Worm (Caenorhabditis elegans) whole organism, young adult: ENCODE results near the gene T24A6.1.

Experiments used
- B0019.2 ChIP-seq: fragments of 200-800 bp; sonication (Bioruptor generic); conservative IDR thresholded peaks from 2 replicates; pipeline ENCODE4 v1.3.6; 2022; ENCODE audit warnings: missing genetic modification reagents, missing genetic modification characterization, missing compliant biosample characterization
- Y95B8A.8 ChIP-seq: fragments of 200-800 bp; sonication (Bioruptor generic); IDR thresholded peaks from 2 replicates; pipeline ENCODE4 v1.3.6; 2022; ENCODE audit warnings: missing genetic modification reagents, missing genetic modification characterization, missing compliant biosample characterization
- ama-1 ChIP-seq, 3 experiments: fragments of 150-350 bp in 1 of 3; sonication (generic microtip) in 2 of 3; optimal IDR thresholded peaks; 2 replicates each; lab custom pipeline; 2014 to 2018; ENCODE audit warnings: missing biosample characterization in 2 of 3, missing genetic modification characterization in 2 of 3, missing genetic modification reagents in 2 of 3
- aptf-2 ChIP-seq: fragments of 200-800 bp; sonication (Bioruptor generic); conservative IDR thresholded peaks from 2 replicates; pipeline ENCODE4 v1.3.6; 2022; ENCODE audit warnings: missing genetic modification reagents, missing genetic modification characterization, missing compliant biosample characterization
- ekl-4 ChIP-seq: fragments of 200-800 bp; sonication (Bioruptor generic); IDR thresholded peaks from 2 replicates; pipeline ENCODE4 v1.3.6; 2022; ENCODE audit warnings: missing genetic modification reagents, missing genetic modification characterization, missing compliant biosample characterization
- let-607 ChIP-seq, 2 experiments: fragments of 200-800 bp in 1 of 2; sonication (Bioruptor generic) in 1 of 2; sonication (generic microtip) in 1 of 2; optimal IDR thresholded peaks; 2 replicates each; lab custom pipeline; 2016 to 2018; ENCODE audit warnings: mild to moderate bottlenecking in 2 of 2, missing compliant biosample characterization in 2 of 2, missing genetic modification characterization in 2 of 2, moderate library complexity in 2 of 2, missing genotype in 1 of 2
- lin-35 ChIP-seq, 3 experiments: fragments of 150-350 bp in 2 of 3; sonication (generic microtip) in 1 of 3; optimal IDR thresholded peaks; 2 replicates each; lab custom pipeline; 2014 to 2018; ENCODE audit warnings: missing biosample characterization in 3 of 3, missing genetic modification characterization in 3 of 3, missing genetic modification reagents in 3 of 3
- nhr-90 ChIP-seq: sonication (generic microtip); optimal IDR thresholded peaks from 2 replicates; lab custom pipeline; 2016; ENCODE audit warnings: missing genotype, mild to moderate bottlenecking, missing genetic modification characterization, missing compliant biosample characterization
- pha-4 ChIP-seq: fragments of 150-350 bp; sonication (generic microtip); optimal IDR thresholded peaks from 2 replicates; lab custom pipeline; 2014; ENCODE audit warnings: missing biosample characterization, missing genetic modification reagents, missing genetic modification characterization
- sea-2 ChIP-seq: fragments of 200-800 bp; sonication (Bioruptor generic); IDR thresholded peaks from 2 replicates; pipeline ENCODE4 v1.3.6; 2022; ENCODE audit warnings: missing genetic modification characterization, missing compliant biosample characterization
- snpc-4 ChIP-seq, 5 experiments: fragments of 150-350 bp in 1 of 5; sonication (generic microtip) in 4 of 5; optimal IDR thresholded peaks; 2 replicates each; lab custom pipeline; 2014 to 2018; ENCODE audit warnings: missing genetic modification characterization in 5 of 5, missing biosample characterization in 3 of 5, antibody characterized with exemption in 2 of 5, mild to moderate bottlenecking in 2 of 5, missing compliant biosample characterization in 2 of 5, missing genotype in 2 of 5, moderate library complexity in 2 of 5, missing genetic modification reagents in 1 of 5
- unc-62 ChIP-seq: fragments of 150-350 bp; optimal IDR thresholded peaks from 2 replicates; lab custom pipeline; 2014; ENCODE audit warnings: missing biosample characterization, missing genetic modification reagents, missing genetic modification characterization
- zfh-2 ChIP-seq: fragments of 200-800 bp; sonication (Bioruptor generic); conservative IDR thresholded peaks from 2 replicates; pipeline ENCODE4 v1.3.6; 2022; ENCODE audit warnings: missing genetic modification reagents, missing genetic modification characterization, missing compliant biosample characterization
- ztf-3 ChIP-seq: fragments of 200-800 bp; sonication (Bioruptor generic); optimal IDR thresholded peaks from 2 replicates; lab custom pipeline; 2018; ENCODE audit warnings: mild to moderate bottlenecking, missing genetic modification characterization, missing compliant biosample characterization

DNA sequence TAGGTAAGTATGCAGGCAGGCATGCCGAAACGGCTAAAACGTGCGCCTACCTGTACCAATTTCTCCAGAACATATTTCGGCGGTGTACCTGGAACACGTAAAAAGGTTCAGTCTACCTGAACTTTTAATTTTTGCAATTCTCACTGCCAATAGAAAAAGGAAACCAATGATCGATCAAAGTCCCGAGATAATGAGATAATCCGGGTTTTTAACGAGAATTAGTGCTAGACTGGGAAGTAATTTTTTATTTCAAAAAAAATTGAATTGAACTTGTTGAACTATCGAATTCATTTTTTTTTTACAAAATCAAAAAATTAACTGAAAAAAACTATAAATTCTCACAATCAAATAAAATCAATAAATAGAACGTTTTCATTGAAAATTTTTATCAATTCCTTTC is 41.7 kb downstream of the T24A6.1 start, which contains the start of gene T22F3.7:
- TF ChIP-seq ama-1 (optimal IDR thresholded peaks at IDR 0.05; lab: Kevin White, UChicago) (no peak), ama-1 (GFP tag; optimal IDR thresholded peaks at IDR 0.05; lab: Kevin White, UChicago) (no peak), sea-2 (GFP tag; lab: Robert Waterston, UW) (no peak), zfh-2 (GFP tag; lab: Robert Waterston, UW) (no peak), unc-62 (GFP tag; lab: Kevin White, UChicago) (no peak), ztf-3 (GFP tag; lab: Kevin White, UChicago) (no peak), nhr-90 (no peak), snpc-4 (GFP tag; optimal IDR thresholded peaks at IDR 0.05; lab: Kevin White, UChicago) (no peak), snpc-4 (tag; optimal IDR thresholded peaks at IDR 0.05; lab: Kevin White, UChicago) (no peak), ekl-4 (GFP tag; lab: Robert Waterston, UW) (no peak), Y95B8A.8 (no peak), let-607 (tag; optimal IDR thresholded peaks at IDR 0.05; lab: Kevin White, UChicago) (no peak), lin-35 (GFP tag; optimal IDR thresholded peaks at IDR 0.05; lab: Kevin White, UChicago) (no peak), B0019.2 (no peak), aptf-2 (GFP tag; lab: Robert Waterston, UW) (no peak), pha-4 (tag; lab: Kevin White, UChicago) (no peak)
